Worm (Caenorhabditis elegans) whole organism, L3 larva: ENCODE data around the gene F35A5.8.

Source experiments
- R02D3.7 ChIP-seq: fragments of 150-350 bp; optimal IDR thresholded peaks from 2 replicates; lab custom pipeline; 2014; ENCODE audit warnings: missing biosample characterization, missing genetic modification characterization
- ama-1 ChIP-seq: fragments of 150-350 bp; optimal IDR thresholded peaks from 2 replicates; lab custom pipeline; 2018
- ceh-28 ChIP-seq: fragments of 150-350 bp; optimal IDR thresholded peaks from 2 replicates; lab custom pipeline; 2014; ENCODE audit warnings: missing biosample characterization, missing genetic modification reagents, missing genetic modification characterization
- ceh-82 ChIP-seq: fragments of 150-350 bp; optimal IDR thresholded peaks from 2 replicates; lab custom pipeline; 2014; ENCODE audit warnings: missing biosample characterization, missing genetic modification characterization
- ceh-9 ChIP-seq: sonication (generic microtip); optimal IDR thresholded peaks from 2 replicates; lab custom pipeline; 2018; ENCODE audit warnings: missing biosample characterization, missing genetic modification characterization
- daf-12 ChIP-seq: fragments of 150-350 bp; optimal IDR thresholded peaks from 2 replicates; lab custom pipeline; 2014; ENCODE audit warnings: missing biosample characterization, missing genetic modification reagents, missing genetic modification characterization
- egl-27 ChIP-seq: sonication (generic microtip); optimal IDR thresholded peaks from 4 replicates; lab custom pipeline; 2017; ENCODE audit warnings: missing biosample characterization, missing genetic modification reagents, missing genetic modification characterization
- egl-5 ChIP-seq: fragments of 150-350 bp; optimal IDR thresholded peaks from 2 replicates; lab custom pipeline; 2017; ENCODE audit warnings: missing biosample characterization, missing genetic modification reagents, missing genetic modification characterization, inconsistent platforms
- elt-1 ChIP-seq: fragments of 150-350 bp; optimal IDR thresholded peaks from 2 replicates; lab custom pipeline; 2014; ENCODE audit warnings: missing biosample characterization, missing genetic modification characterization
- elt-2 ChIP-seq: sonication (generic microtip); optimal IDR thresholded peaks from 2 replicates; lab custom pipeline; 2016; ENCODE audit warnings: missing genetic modification reagents, mild to moderate bottlenecking, missing genetic modification characterization, missing compliant biosample characterization
- elt-3 ChIP-seq, 3 experiments: fragments of 150-350 bp in 1 of 3; sonication (generic microtip) in 2 of 3; optimal IDR thresholded peaks; 2 replicates in 2 of 3; 4 replicates in 1 of 3; lab custom pipeline; 2014 to 2017; ENCODE audit warnings: missing biosample characterization in 3 of 3, missing genetic modification characterization in 3 of 3
- fkh-10 ChIP-seq: sonication (generic microtip); optimal IDR thresholded peaks from 2 replicates; lab custom pipeline; 2017; ENCODE audit warnings: missing biosample characterization, missing genetic modification reagents, missing genetic modification characterization
- fos-1 ChIP-seq: fragments of 150-350 bp; optimal IDR thresholded peaks from 2 replicates; lab custom pipeline; 2014; ENCODE audit warnings: missing biosample characterization, missing genetic modification characterization
- jun-1 ChIP-seq: fragments of 150-350 bp; optimal IDR thresholded peaks from 2 replicates; lab custom pipeline; 2014; ENCODE audit warnings: missing biosample characterization, missing genetic modification reagents, missing genetic modification characterization
- lin-39 ChIP-seq: fragments of 150-350 bp; optimal IDR thresholded peaks from 2 replicates; lab custom pipeline; 2018; ENCODE audit warnings: missing biosample characterization, missing genetic modification reagents, missing genetic modification characterization
- lsy-12 ChIP-seq: sonication (generic microtip); optimal IDR thresholded peaks from 2 replicates; lab custom pipeline; 2016; ENCODE audit warnings: mild to moderate bottlenecking, missing genetic modification characterization, missing compliant biosample characterization
- mdl-1 ChIP-seq: fragments of 150-350 bp; optimal IDR thresholded peaks from 2 replicates; lab custom pipeline; 2014; ENCODE audit warnings: missing biosample characterization, missing genetic modification characterization
- mml-1 ChIP-seq: fragments of 150-350 bp; sonication (generic microtip); optimal IDR thresholded peaks from 3 replicates; lab custom pipeline; 2014; ENCODE audit warnings: missing biosample characterization, missing genetic modification characterization
- nfya-1 ChIP-seq: sonication (generic microtip); optimal IDR thresholded peaks from 2 replicates; lab custom pipeline; 2017; ENCODE audit warnings: missing genetic modification characterization, mild to moderate bottlenecking, missing compliant biosample characterization, antibody characterized with exemption, moderate library complexity; ENCODE audit not compliant: insufficient read depth
- nhr-11 ChIP-seq: fragments of 150-350 bp; optimal IDR thresholded peaks from 2 replicates; lab custom pipeline; 2014; ENCODE audit warnings: missing biosample characterization, missing genetic modification characterization
- nhr-12 ChIP-seq: fragments of 150-350 bp; optimal IDR thresholded peaks from 2 replicates; lab custom pipeline; 2014; ENCODE audit warnings: missing biosample characterization, missing genetic modification characterization
- nhr-23 ChIP-seq: fragments of 150-350 bp; optimal IDR thresholded peaks from 2 replicates; lab custom pipeline; 2014; ENCODE audit warnings: missing biosample characterization, missing genetic modification reagents, missing genetic modification characterization
- nhr-237 ChIP-seq: fragments of 150-350 bp; optimal IDR thresholded peaks from 2 replicates; lab custom pipeline; 2014; ENCODE audit warnings: missing biosample characterization, missing genetic modification characterization
- nhr-25 ChIP-seq: sonication (generic microtip); optimal IDR thresholded peaks from 2 replicates; lab custom pipeline; 2017; ENCODE audit warnings: missing biosample characterization, missing genetic modification characterization
- nhr-28 ChIP-seq: fragments of 150-350 bp; optimal IDR thresholded peaks from 2 replicates; lab custom pipeline; 2014; ENCODE audit warnings: missing biosample characterization, missing genetic modification characterization
- nhr-43 ChIP-seq: sonication (generic microtip); optimal IDR thresholded peaks from 2 replicates; lab custom pipeline; 2016; ENCODE audit warnings: mild to moderate bottlenecking, missing genetic modification characterization, missing compliant biosample characterization; ENCODE audit not compliant: poor library complexity, severe bottlenecking
- nhr-67 ChIP-seq: fragments of 150-350 bp; optimal IDR thresholded peaks from 2 replicates; lab custom pipeline; 2014; ENCODE audit warnings: missing biosample characterization, missing genetic modification characterization
- nhr-77 ChIP-seq: fragments of 150-350 bp; optimal IDR thresholded peaks from 2 replicates; lab custom pipeline; 2014; ENCODE audit warnings: missing biosample characterization, missing genetic modification characterization
- pha-4 ChIP-seq: fragments of 150-350 bp; optimal IDR thresholded peaks from 2 replicates; lab custom pipeline; 2014; ENCODE audit warnings: missing biosample characterization, missing genetic modification reagents, missing genetic modification characterization
- pqm-1 ChIP-seq: fragments of 150-350 bp; optimal IDR thresholded peaks from 2 replicates; lab custom pipeline; 2017; ENCODE audit warnings: missing biosample characterization, missing genetic modification characterization, inconsistent platforms
- sea-2 ChIP-seq: fragments of 150-350 bp; sonication (generic microtip); optimal IDR thresholded peaks from 4 replicates; lab custom pipeline; 2014; ENCODE audit warnings: missing biosample characterization, missing genetic modification reagents, missing genetic modification characterization
- skn-1 ChIP-seq: fragments of 150-350 bp; optimal IDR thresholded peaks from 2 replicates; lab custom pipeline; 2014; ENCODE audit warnings: missing biosample characterization, missing genetic modification characterization
- snpc-4 ChIP-seq: fragments of 150-350 bp; optimal IDR thresholded peaks from 2 replicates; lab custom pipeline; 2014; ENCODE audit warnings: missing biosample characterization, missing genetic modification characterization
- tbx-2 ChIP-seq: sonication (generic microtip); optimal IDR thresholded peaks from 2 replicates; lab custom pipeline; 2016; ENCODE audit warnings: mild to moderate bottlenecking, missing genetic modification characterization, missing compliant biosample characterization
- unc-62 ChIP-seq: fragments of 150-350 bp; sonication (generic microtip); optimal IDR thresholded peaks from 4 replicates; lab custom pipeline; 2014; ENCODE audit warnings: missing biosample characterization, missing genetic modification reagents, missing genetic modification characterization
- zag-1 ChIP-seq: fragments of 150-350 bp; optimal IDR thresholded peaks from 2 replicates; lab custom pipeline; 2014; ENCODE audit warnings: missing biosample characterization, missing genetic modification characterization
- ztf-11 ChIP-seq: fragments of 150-350 bp; optimal IDR thresholded peaks from 2 replicates; lab custom pipeline; 2014; ENCODE audit warnings: missing biosample characterization, missing genetic modification characterization

Gene F35A5.8

ce11 chrX:3838670-3839069 is 35.4 kb upstream of the F35A5.8 start:
- TF ChIP-seq ama-1 (lab: Kevin White, UChicago): peak; percentile 41
- TF ChIP-seq nhr-11: no peak
- TF ChIP-seq mml-1 (tag; lab: Kevin White, UChicago): no peak
- no peak for TF ChIP-seq pqm-1 (tag; lab: Kevin White, UChicago)
- TF ChIP-seq nhr-25 (tag; lab: Kevin White, UChicago): peak; percentile 63
- TF ChIP-seq nhr-23 (tag; lab: Kevin White, UChicago): no peak
- TF ChIP-seq nhr-28 (tag; lab: Kevin White, UChicago): no peak
- TF ChIP-seq, all 47 proteins: peak for 2

ce11 chrX:3837752-3838159 is 34.5 kb upstream of the F35A5.8 start:
- TF ChIP-seq elt-1 (tag; lab: Kevin White, UChicago) (peak; percentile 64), nhr-11 (no peak), nhr-43 (peak; percentile 69), nhr-77 (no peak), zag-1 (tag; lab: Kevin White, UChicago) (no peak), mdl-1 (tag; lab: Kevin White, UChicago) (no peak), fos-1 (tag; lab: Kevin White, UChicago) (no peak), nhr-23 (tag; lab: Kevin White, UChicago) (peak; percentile 54), egl-5 (no peak), daf-12 (tag; lab: Kevin White, UChicago) (no peak), ceh-82 (tag; lab: Kevin White, UChicago) (no peak), ceh-28 (tag; lab: Kevin White, UChicago) (peak; percentile 20), tbx-2 (tag; lab: Kevin White, UChicago) (peak; percentile 2), nhr-25 (tag; lab: Kevin White, UChicago) (peak; percentile 97), lin-39 (no peak), elt-3 (tag; optimal IDR thresholded peaks at IDR 0.05; lab: Kevin White, UChicago) (peak in 1 of 3 experiments; percentile 44), nhr-67 (tag; lab: Kevin White, UChicago) (no peak), ama-1 (lab: Kevin White, UChicago) (peak; percentile 15), fkh-10 (GFP tag; lab: Kevin White, UChicago) (no peak)

ce11 chrX:3835632-3836031 is 32.4 kb upstream of the F35A5.8 start:
- TF ChIP-seq nhr-25 (tag; lab: Kevin White, UChicago): peak; percentile 90
- no peak for TF ChIP-seq skn-1 (tag; lab: Kevin White, UChicago)
- no peak for TF ChIP-seq nhr-43
- TF ChIP-seq ama-1 (lab: Kevin White, UChicago): no peak
- TF ChIP-seq jun-1: no peak
- TF ChIP-seq ceh-9: no peak
- no peak for TF ChIP-seq unc-62 (GFP tag; lab: Kevin White, UChicago)
- no peak for TF ChIP-seq nhr-237 (tag; lab: Kevin White, UChicago)
- no peak for TF ChIP-seq egl-27 (tag; lab: Kevin White, UChicago)
- TF ChIP-seq nhr-12: no peak
- peak; percentile 1 for TF ChIP-seq pha-4 (tag; lab: Kevin White, UChicago)
- TF ChIP-seq elt-2 (tag; lab: Kevin White, UChicago): no peak

ce11 chrX:3833964-3834840 is 30.9 kb upstream of the F35A5.8 start:
- no peak for TF ChIP-seq nhr-77
- peak; percentile 84 for TF ChIP-seq pha-4 (tag; lab: Kevin White, UChicago)

- TF ChIP-seq lsy-12 (tag; lab: Kevin White, UChicago): peak; percentile 6
- no peak for TF ChIP-seq sea-2 (GFP tag; lab: Kevin White, UChicago)
- no peak for TF ChIP-seq nhr-77
- no peak for TF ChIP-seq nhr-11
- TF ChIP-seq fkh-10 (GFP tag; lab: Kevin White, UChicago): no peak
- peak; percentile 56 for TF ChIP-seq egl-27 (tag; lab: Kevin White, UChicago)
- TF ChIP-seq lin-39: no peak
- TF ChIP-seq R02D3.7: no peak
- no peak for TF ChIP-seq ceh-28 (tag; lab: Kevin White, UChicago)
- no peak for TF ChIP-seq nhr-12
- TF ChIP-seq nhr-25 (tag; lab: Kevin White, UChicago): peak; percentile 39
- peak; percentile 3 for TF ChIP-seq jun-1
- peak; percentile 56 for TF ChIP-seq pqm-1 (tag; lab: Kevin White, UChicago)
- no peak for TF ChIP-seq snpc-4 (tag; lab: Kevin White, UChicago)
- TF ChIP-seq nhr-67 (tag; lab: Kevin White, UChicago): no peak
- TF ChIP-seq ztf-11 (tag; lab: Kevin White, UChicago): no peak
- no peak for TF ChIP-seq skn-1 (tag; lab: Kevin White, UChicago)
- TF ChIP-seq nhr-43: peak; percentile 4
- peak; percentile 43 for TF ChIP-seq ama-1 (lab: Kevin White, UChicago)
- peak; percentile 39 for TF ChIP-seq nfya-1 (tag; lab: Kevin White, UChicago)
- TF ChIP-seq ceh-9: no peak
- TF ChIP-seq elt-2 (tag; lab: Kevin White, UChicago): peak; percentile 93
- peak; percentile 67 for TF ChIP-seq pha-4 (tag; lab: Kevin White, UChicago)
These were observed 28.9 kb upstream of the F35A5.8 start for ce11 chrX:3832059-3832641.
